Fruit fly (Drosophila melanogaster) whole organism, embryonic: ENCODE measurements around the gene CG18563.
A peak's percentile ranks its signal among the peaks of the same experiment; 100 is the strongest.

Experiments used
- Ada2b ChIP-seq: fragments of 200-800 bp; sonication (Bioruptor generic); IDR thresholded peaks from 2 replicates; pipeline ENCODE4 v1.3.6; 2022; ENCODE audit warnings: missing biosample characterization, missing genetic modification characterization
- Atf-2 ChIP-seq: fragments of 200-800 bp; sonication (Bioruptor generic); optimal IDR thresholded peaks from 2 replicates; lab custom pipeline; 2016; ENCODE audit warnings: missing biosample characterization, missing genetic modification characterization
- CG10366 ChIP-seq: fragments of 200-800 bp; sonication (Bioruptor generic); IDR thresholded peaks from 2 replicates; pipeline ENCODE4 v1.3.6; 2022; ENCODE audit warnings: missing biosample characterization, missing genetic modification characterization
- CG10431 ChIP-seq: fragments of 200-800 bp; sonication (Bioruptor generic); optimal IDR thresholded peaks from 3 replicates; lab custom pipeline; 2018; ENCODE audit warnings: missing biosample characterization, mild to moderate bottlenecking, missing genetic modification characterization
- CG11085 ChIP-seq: fragments of 200-800 bp; sonication (Bioruptor generic); IDR thresholded peaks from 2 replicates; pipeline ENCODE4 v1.3.6; 2022; ENCODE audit warnings: missing biosample characterization, missing genetic modification characterization
- CG11695 ChIP-seq: fragments of 200-800 bp; sonication (Bioruptor generic); IDR thresholded peaks from 3 replicates; pipeline ENCODE4 v1.3.6; 2022; ENCODE audit warnings: missing biosample characterization, missing genetic modification characterization
- CG12104 ChIP-seq: fragments of 200-800 bp; sonication (Bioruptor generic); optimal IDR thresholded peaks from 3 replicates; lab custom pipeline; 2016; ENCODE audit warnings: missing biosample characterization, missing genetic modification characterization
- CG13624 ChIP-seq: fragments of 200-800 bp; sonication (Bioruptor generic); optimal IDR thresholded peaks from 2 replicates; lab custom pipeline; 2016; ENCODE audit warnings: missing biosample characterization, missing genetic modification characterization
- CG13894 ChIP-seq: fragments of 200-800 bp; sonication (Bioruptor generic); optimal IDR thresholded peaks from 3 replicates; lab custom pipeline; 2018; ENCODE audit warnings: missing biosample characterization, mild to moderate bottlenecking, missing genetic modification characterization, moderate library complexity
- CG1603 ChIP-seq: fragments of 200-800 bp; sonication (Bioruptor generic); optimal IDR thresholded peaks from 2 replicates; lab custom pipeline; 2019; ENCODE audit warnings: missing biosample characterization, mild to moderate bottlenecking, missing genetic modification characterization, moderate library complexity
- CG1647 ChIP-seq: fragments of 200-800 bp; sonication (Bioruptor generic); optimal IDR thresholded peaks from 3 replicates; lab custom pipeline; 2016; ENCODE audit warnings: missing biosample characterization, missing genetic modification characterization
- CG17359 ChIP-seq: fragments of 200-800 bp; sonication (Bioruptor generic); optimal IDR thresholded peaks from 3 replicates; lab custom pipeline; 2018; ENCODE audit warnings: missing biosample characterization, mild to moderate bottlenecking, missing genetic modification characterization, moderate library complexity
- CG17612 ChIP-seq: fragments of 200-800 bp; sonication (Bioruptor generic); IDR thresholded peaks from 2 replicates; pipeline ENCODE4 v1.3.6; 2022; ENCODE audit warnings: missing biosample characterization, missing genetic modification characterization
- CG2120 ChIP-seq: fragments of 200-800 bp; sonication (Bioruptor generic); optimal IDR thresholded peaks from 3 replicates; lab custom pipeline; 2016; ENCODE audit warnings: missing biosample characterization, missing genetic modification characterization
- CG3065 ChIP-seq: fragments of 200-800 bp; sonication (Bioruptor generic); optimal IDR thresholded peaks from 2 replicates; lab custom pipeline; 2016; ENCODE audit warnings: missing biosample characterization, missing genetic modification characterization
- CG31365 ChIP-seq: fragments of 200-800 bp; sonication (Bioruptor generic); optimal IDR thresholded peaks from 2 replicates; lab custom pipeline; 2018; ENCODE audit warnings: missing biosample characterization, mild to moderate bottlenecking, missing genetic modification characterization
- CG31441 ChIP-seq: fragments of 200-800 bp; sonication (Bioruptor generic); IDR thresholded peaks from 2 replicates; pipeline ENCODE4 v1.3.6; 2022; ENCODE audit warnings: missing biosample characterization, missing genetic modification characterization
- CG34422 ChIP-seq: fragments of 200-800 bp; sonication (Bioruptor generic); IDR thresholded peaks from 3 replicates; pipeline ENCODE4 v1.3.6; 2022; ENCODE audit warnings: missing biosample characterization, missing genetic modification characterization
- CG3995 ChIP-seq: fragments of 200-800 bp; sonication (Bioruptor generic); optimal IDR thresholded peaks from 3 replicates; lab custom pipeline; 2016; ENCODE audit warnings: missing biosample characterization, missing genetic modification characterization
- CG7928 ChIP-seq: fragments of 200-800 bp; sonication (Bioruptor generic); optimal IDR thresholded peaks from 2 replicates; lab custom pipeline; 2017; ENCODE audit warnings: missing biosample characterization, mild to moderate bottlenecking, missing genetic modification characterization
- CG8089 ChIP-seq: fragments of 200-800 bp; sonication (Bioruptor generic); optimal IDR thresholded peaks from 3 replicates; lab custom pipeline; 2016; ENCODE audit warnings: missing biosample characterization, missing genetic modification characterization
- CG8765 ChIP-seq: fragments of 200-800 bp; sonication (Bioruptor generic); IDR thresholded peaks from 2 replicates; pipeline ENCODE4 v1.3.6; 2022; ENCODE audit warnings: missing biosample characterization, missing genetic modification characterization
- Dad ChIP-seq: fragments of 200-800 bp; sonication (Bioruptor generic); optimal IDR thresholded peaks from 3 replicates; lab custom pipeline; 2016; ENCODE audit warnings: missing biosample characterization, missing genetic modification characterization
- Dbx ChIP-seq: fragments of 200-800 bp; sonication (Bioruptor generic); IDR thresholded peaks from 3 replicates; pipeline ENCODE4 v1.3.6; 2022; ENCODE audit warnings: missing biosample characterization, missing genetic modification characterization
- Drgx ChIP-seq: fragments of 200-800 bp; sonication (Bioruptor generic); IDR thresholded peaks from 2 replicates; pipeline ENCODE4 v1.3.6; 2022; ENCODE audit warnings: missing biosample characterization, missing genetic modification characterization
- Fer2 ChIP-seq: fragments of 200-800 bp; sonication (Bioruptor generic); optimal IDR thresholded peaks from 2 replicates; lab custom pipeline; 2018; ENCODE audit warnings: missing biosample characterization, mild to moderate bottlenecking, missing genetic modification characterization, moderate library complexity
- Hsf ChIP-seq: fragments of 200-800 bp; sonication (Bioruptor generic); optimal IDR thresholded peaks from 3 replicates; lab custom pipeline; 2016; ENCODE audit warnings: missing biosample characterization, missing genetic modification characterization
- Kr ChIP-seq: fragments of 200-800 bp; sonication (Bioruptor generic); optimal IDR thresholded peaks from 2 replicates; lab custom pipeline; 2017; ENCODE audit warnings: missing biosample characterization, mild to moderate bottlenecking, missing genetic modification characterization
- MBD-R2 ChIP-seq: fragments of 200-800 bp; sonication (Bioruptor generic); IDR thresholded peaks from 2 replicates; pipeline ENCODE4 v1.3.6; 2022; ENCODE audit warnings: missing biosample characterization, missing genetic modification characterization
- Myb ChIP-seq: fragments of 200-800 bp; sonication (Bioruptor generic); optimal IDR thresholded peaks from 2 replicates; lab custom pipeline; 2016; ENCODE audit warnings: missing biosample characterization, missing genetic modification characterization
- Sry-β ChIP-seq: fragments of 200-800 bp; sonication (Bioruptor generic); optimal IDR thresholded peaks from 2 replicates; lab custom pipeline; 2018; ENCODE audit warnings: missing biosample characterization, mild to moderate bottlenecking, missing genetic modification characterization, moderate library complexity
- Xbp1 ChIP-seq: fragments of 200-800 bp; sonication (Bioruptor generic); optimal IDR thresholded peaks from 3 replicates; lab custom pipeline; 2016; ENCODE audit warnings: missing biosample characterization, mild to moderate bottlenecking, missing genetic modification characterization
- aop ChIP-seq: fragments of 200-800 bp; sonication (Bioruptor generic); IDR thresholded peaks from 2 replicates; pipeline ENCODE4 v1.3.6; 2022; ENCODE audit warnings: missing biosample characterization, missing genetic modification characterization
- bowl ChIP-seq: fragments of 200-800 bp; sonication (Bioruptor generic); IDR thresholded peaks from 2 replicates; pipeline ENCODE4 v1.3.6; 2022; ENCODE audit warnings: missing biosample characterization, missing genetic modification characterization
- chm ChIP-seq: fragments of 200-800 bp; sonication (Bioruptor generic); IDR thresholded peaks from 2 replicates; pipeline ENCODE4 v1.3.6; 2022; ENCODE audit warnings: missing biosample characterization, missing genetic modification characterization
- fru ChIP-seq: fragments of >200 bp; optimal IDR thresholded peaks from 2 replicates; lab custom pipeline; 2017
- gfzf ChIP-seq: fragments of 200-800 bp; sonication (Bioruptor generic); optimal IDR thresholded peaks from 2 replicates; lab custom pipeline; 2016; ENCODE audit warnings: missing biosample characterization, mild to moderate bottlenecking, missing genetic modification characterization, moderate library complexity
- lilli ChIP-seq: fragments of 200-800 bp; sonication (Bioruptor generic); optimal IDR thresholded peaks from 3 replicates; lab custom pipeline; 2016; ENCODE audit warnings: missing biosample characterization, missing genetic modification characterization
- mam ChIP-seq: fragments of 200-800 bp; sonication (Bioruptor generic); optimal IDR thresholded peaks from 3 replicates; lab custom pipeline; 2016; ENCODE audit warnings: missing biosample characterization, missing genetic modification characterization
- p53 ChIP-seq: fragments of 200-800 bp; sonication (Bioruptor generic); optimal IDR thresholded peaks from 2 replicates; lab custom pipeline; 2016; ENCODE audit warnings: missing biosample characterization, missing genetic modification characterization
- phol ChIP-seq: fragments of 200-800 bp; sonication (Bioruptor generic); optimal IDR thresholded peaks from 3 replicates; lab custom pipeline; 2018; ENCODE audit warnings: missing biosample characterization, mild to moderate bottlenecking, missing genetic modification characterization, moderate library complexity
- pita ChIP-seq: fragments of 200-800 bp; sonication (Bioruptor generic); optimal IDR thresholded peaks from 2 replicates; lab custom pipeline; 2017; ENCODE audit warnings: missing biosample characterization, mild to moderate bottlenecking, missing genetic modification characterization
- psq ChIP-seq: fragments of 200-800 bp; sonication (Bioruptor generic); optimal IDR thresholded peaks from 2 replicates; lab custom pipeline; 2017; ENCODE audit warnings: missing biosample characterization, missing genetic modification characterization
- row ChIP-seq: fragments of 200-800 bp; sonication (Bioruptor generic); IDR thresholded peaks from 3 replicates; pipeline ENCODE4 v1.3.6; 2022; ENCODE audit warnings: missing biosample characterization, missing genetic modification characterization
- salm ChIP-seq: fragments of 200-800 bp; sonication (Bioruptor generic); optimal IDR thresholded peaks from 2 replicates; lab custom pipeline; 2018; ENCODE audit warnings: missing biosample characterization, mild to moderate bottlenecking, missing genetic modification characterization
- shn ChIP-seq: fragments of 200-800 bp; sonication (Bioruptor generic); optimal IDR thresholded peaks from 3 replicates; lab custom pipeline; 2016; ENCODE audit warnings: missing biosample characterization, missing genetic modification characterization
- sima ChIP-seq: fragments of 200-800 bp; sonication (Bioruptor generic); optimal IDR thresholded peaks from 2 replicates; lab custom pipeline; 2016; ENCODE audit warnings: missing biosample characterization, missing genetic modification characterization
- slbo ChIP-seq: fragments of 200-800 bp; sonication (Bioruptor generic); IDR thresholded peaks from 2 replicates; pipeline ENCODE4 v1.3.6; 2022; ENCODE audit warnings: missing biosample characterization, missing genetic modification characterization
- tll ChIP-seq, 2 experiments: fragments of 200-800 bp in 1 of 2; fragments of >200 bp in 1 of 2; sonication (Bioruptor generic) in 1 of 2; optimal IDR thresholded peaks; 2 replicates each; lab custom pipeline; 2017 to 2019; ENCODE audit warnings: missing biosample characterization in 2 of 2, missing genetic modification characterization in 2 of 2, mild to moderate bottlenecking in 1 of 2, moderate library complexity in 1 of 2
- wdn ChIP-seq: fragments of 200-800 bp; sonication (Bioruptor generic); IDR thresholded peaks from 2 replicates; pipeline ENCODE4 v1.3.6; 2022; ENCODE audit warnings: missing biosample characterization, missing genetic modification characterization
- zfh1 ChIP-seq: fragments of 200-800 bp; sonication (Bioruptor generic); IDR thresholded peaks from 3 replicates; pipeline ENCODE4 v1.3.6; 2022; ENCODE audit warnings: missing biosample characterization, missing genetic modification characterization

CG18563 gene

DNA sequence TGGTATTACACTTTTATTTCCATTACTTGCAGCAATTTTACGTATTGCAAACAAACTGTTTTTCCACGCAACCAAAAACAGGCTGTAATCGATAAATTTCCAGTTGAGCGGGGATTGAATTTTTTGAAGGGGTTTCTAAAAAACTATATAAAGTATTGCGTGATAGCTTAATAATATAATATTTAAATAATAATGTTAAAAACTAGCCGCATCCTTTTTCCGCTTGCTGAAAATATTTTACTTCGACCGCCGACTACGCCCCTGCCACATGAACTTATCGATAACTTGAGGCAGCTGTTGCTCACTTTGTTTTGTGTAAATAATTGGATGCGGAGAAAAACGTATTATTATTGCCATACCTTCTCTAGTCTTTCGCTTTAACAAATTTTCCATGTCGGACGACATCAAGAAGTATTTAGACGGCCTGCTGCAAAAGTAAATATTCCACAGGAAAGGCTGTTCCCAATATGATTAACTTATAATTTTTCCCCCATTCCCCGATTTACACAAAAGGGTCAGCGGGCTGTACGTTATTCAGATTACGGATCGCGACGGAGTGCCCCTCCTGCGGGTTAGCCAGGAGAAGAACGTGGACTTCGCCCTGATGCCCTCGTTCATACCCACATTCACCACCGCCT lies 23.2 kb upstream of the CG18563 start, which contains the start of the genes fws and Lamtor3 (continued):
- TF ChIP-seq CG11695 (GFP tag; lab: Robert Waterston, UW) (peak; percentile 99), Xbp1 (GFP tag; lab: Kevin White, UChicago) (peak; percentile 98), Kr (GFP tag; lab: Kevin White, UChicago) (peak; percentile 29), wdn (GFP tag; lab: Robert Waterston, UW) (peak; percentile 99), CG10366 (GFP tag; lab: Robert Waterston, UW) (peak; percentile 99), mam (GFP tag; lab: Kevin White, UChicago) (peak; percentile 87), CG11085 (GFP tag; lab: Robert Waterston, UW) (peak; percentile 99), CG8765 (GFP tag; lab: Robert Waterston, UW) (peak; percentile 99), CG13894 (tag; lab: Kevin White, UChicago) (peak; percentile 94), zfh1 (GFP tag; lab: Robert Waterston, UW) (peak; percentile 99), fru (lab: Kevin White, UChicago) (no peak), CG17612 (peak; percentile 97), Atf-2 (peak; percentile 68), gfzf (GFP tag; lab: Kevin White, UChicago) (no peak), Dad (GFP tag; lab: Kevin White, UChicago) (peak; percentile 85), CG3995 (peak; percentile 73), shn (GFP tag; lab: Kevin White, UChicago) (peak; percentile 85), CG10431 (peak; percentile 79), CG17359 (tag; lab: Kevin White, UChicago) (peak; percentile 99), CG3065 (GFP tag; lab: Kevin White, UChicago) (peak; percentile 92), Fer2 (peak; percentile 96), MBD-R2 (GFP tag; lab: Robert Waterston, UW) (peak; percentile 100), CG12104 (GFP tag; lab: Kevin White, UChicago) (peak; percentile 87), row (GFP tag; lab: Robert Waterston, UW) (peak; percentile 99), CG1647 (GFP tag; lab: Kevin White, UChicago) (peak; percentile 83), CG7928 (peak; percentile 83), bowl (GFP tag; lab: Robert Waterston, UW) (peak; percentile 98), p53 (GFP tag; lab: Kevin White, UChicago) (no peak), phol (peak; percentile 98), CG31365 (tag; lab: Kevin White, UChicago) (peak; percentile 80), tll (GFP tag; optimal IDR thresholded peaks at IDR 0.05; lab: Kevin White, UChicago) (peak in 1 of 2 experiments; percentile 38), CG13624 (GFP tag; lab: Kevin White, UChicago) (peak; percentile 85), Drgx (GFP tag; lab: Robert Waterston, UW) (peak; percentile 100), aop (GFP tag; lab: Robert Waterston, UW) (peak; percentile 93), salm (tag; lab: Kevin White, UChicago) (peak; percentile 96), CG31441 (GFP tag; lab: Robert Waterston, UW) (peak; percentile 98), CG2120 (peak; percentile 98), chm (GFP tag; lab: Robert Waterston, UW) (peak; percentile 99), slbo (GFP tag; lab: Robert Waterston, UW) (peak; percentile 100), pita (GFP tag; lab: Kevin White, UChicago) (no peak), sima (GFP tag; lab: Kevin White, UChicago) (peak; percentile 20), psq (GFP tag; lab: Kevin White, UChicago) (peak; percentile 95), Hsf (peak; percentile 93), lilli (peak; percentile 97), CG34422 (peak; percentile 100), Dbx (peak; percentile 99), CG1603 (tag; lab: Kevin White, UChicago) (peak; percentile 82), Sry-β (GFP tag; lab: Kevin White, UChicago) (peak; percentile 63), Myb (GFP tag; lab: Kevin White, UChicago) (peak; percentile 70), Ada2b (peak; percentile 99), CG8089 (GFP tag; lab: Kevin White, UChicago) (peak; percentile 68)
